Worm (Caenorhabditis elegans) whole organism, L4 larva: Measurements from ENCODE around the gene F38A1.6.

Experiments
- ama-1 ChIP-seq: fragments of 150-350 bp; optimal IDR thresholded peaks from 2 replicates; lab custom pipeline; 2014; ENCODE audit warnings: inconsistent platforms, mixed read lengths
- mdl-1 ChIP-seq, 2 experiments: fragments of 150-350 bp in 1 of 2; sonication (generic microtip) in 1 of 2; optimal IDR thresholded peaks; 2 replicates each; lab custom pipeline; 2014 to 2017; ENCODE audit warnings: missing biosample characterization in 2 of 2, missing genetic modification characterization in 2 of 2
- pqm-1 ChIP-seq: sonication (generic microtip); optimal IDR thresholded peaks from 2 replicates; lab custom pipeline; 2017; ENCODE audit warnings: missing biosample characterization, missing genetic modification characterization
- zfp-3 ChIP-seq: fragments of 200-800 bp; sonication (Bioruptor generic); conservative IDR thresholded peaks from 2 replicates; pipeline ENCODE4 v1.3.6; 2022; ENCODE audit warnings: missing genetic modification reagents, missing genetic modification characterization, missing compliant biosample characterization
- zip-11 ChIP-seq: fragments of 200-800 bp; sonication (Bioruptor generic); IDR thresholded peaks from 2 replicates; pipeline ENCODE4 v1.3.6; 2022; ENCODE audit warnings: missing genetic modification characterization, missing compliant biosample characterization

DNA sequence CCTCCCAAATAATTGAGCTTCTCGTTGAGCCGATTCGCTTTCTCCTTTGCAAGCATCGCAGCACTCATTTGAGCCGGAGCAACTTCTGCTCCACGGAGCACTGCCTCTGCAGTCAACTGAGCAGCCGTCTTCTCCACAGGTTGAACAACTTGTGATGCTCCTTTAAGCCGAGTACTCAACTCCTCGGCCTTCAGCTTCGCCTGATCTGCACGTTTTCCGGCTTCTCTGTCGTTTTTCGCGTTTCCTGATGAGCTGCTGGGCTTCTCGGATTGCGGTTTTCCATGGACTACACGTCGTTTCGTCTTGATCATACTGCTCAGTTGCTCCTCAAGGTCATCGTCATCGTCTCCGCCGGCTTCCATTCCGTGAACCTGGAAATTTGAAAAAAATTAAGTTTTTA, 47.3 kb downstream of the F38A1.6 start:
- TF ChIP-seq ama-1 (lab: Kevin White, UChicago) (no peak), mdl-1 (tag; optimal IDR thresholded peaks at IDR 0.05; lab: Kevin White, UChicago) (no peak), pqm-1 (tag; lab: Kevin White, UChicago) (no peak), zip-11 (GFP tag; lab: Robert Waterston, UW) (no peak), zfp-3 (GFP tag; lab: Robert Waterston, UW) (no peak)
